Fruit fly (Drosophila melanogaster): ENCODE results near the gene CG33170.

CG33170 gene

DNA sequence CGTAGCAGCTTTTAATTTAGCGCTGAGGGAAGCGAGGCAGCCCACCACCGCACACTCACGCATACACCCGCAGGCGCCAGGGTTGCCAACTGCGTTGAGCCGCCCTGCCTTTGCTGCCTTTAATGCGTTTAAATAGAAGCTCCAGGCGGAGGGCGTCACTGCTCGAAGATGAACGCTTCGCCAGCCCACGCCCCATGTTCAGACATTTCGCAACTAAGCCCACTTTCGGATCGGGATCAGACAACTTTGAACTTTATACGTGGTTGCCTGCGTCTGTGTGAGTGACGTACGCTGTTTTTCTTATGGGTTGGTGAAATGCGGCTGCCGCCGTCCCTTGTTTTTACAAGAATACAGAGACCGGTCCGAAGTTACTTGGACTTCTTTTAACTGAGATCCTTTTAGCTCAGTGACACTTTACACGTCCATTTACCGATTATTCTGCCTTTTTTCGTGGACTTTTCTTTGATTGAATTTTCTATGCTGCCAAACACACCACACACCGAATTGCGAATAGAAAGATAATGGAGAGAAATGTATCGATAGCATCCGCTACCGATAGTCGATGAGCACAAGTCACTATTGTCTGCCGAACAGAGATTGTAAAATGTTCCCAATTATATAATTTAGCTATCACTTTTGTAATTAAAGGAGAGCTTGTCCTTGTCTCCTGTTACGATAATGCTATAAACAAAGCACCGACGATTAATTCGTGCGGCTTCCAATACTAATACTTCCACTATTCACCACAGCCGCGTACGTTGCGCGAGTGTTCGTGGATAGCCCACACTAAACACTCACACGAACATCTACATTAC is 6.8 kb downstream of the CG33170 start (continued):
- peak; percentile 33 for TF ChIP-seq CG7786 (GFP tag; optimal IDR thresholded peaks at IDR 0.05)
- no peak for TF ChIP-seq H2.0 (GFP tag; IDR thresholded peaks at IDR 0.05)
- TF ChIP-seq nau (GFP tag; optimal IDR thresholded peaks at IDR 0.05), result no peak
- no peak for TF ChIP-seq Stat92E (GFP tag; optimal IDR thresholded peaks at IDR 0.05)
- no peak for TF ChIP-seq CG7987 (GFP tag; optimal IDR thresholded peaks at IDR 0.05)
- no peak for TF ChIP-seq fd96Cb (tag; optimal IDR thresholded peaks at IDR 0.05)
- TF ChIP-seq CG11398 (GFP tag; optimal IDR thresholded peaks at IDR 0.05), result no peak
- peak; percentile 33; the same call in 1 of the 2 replicates for TF ChIP-seq Drgx (GFP tag; IDR thresholded peaks at IDR 0.05)
- TF ChIP-seq Oaz (GFP tag; IDR thresholded peaks at IDR 0.05), result no peak
- no peak for TF ChIP-seq caup (GFP tag; optimal IDR thresholded peaks at IDR 0.05; ENCODE audit: severe bottlenecking)
- no peak for TF ChIP-seq HHEX (GFP tag; optimal IDR thresholded peaks at IDR 0.05)
- TF ChIP-seq CG10321 (GFP tag; IDR thresholded peaks at IDR 0.05), result no peak
- TF ChIP-seq HLH4C (GFP tag; IDR thresholded peaks at IDR 0.05; ENCODE audit: partially characterized antibody), result peak; percentile 67; the same call in 2 of the 3 replicates
- no peak for TF ChIP-seq CG2116 (GFP tag; optimal IDR thresholded peaks at IDR 0.05)
- TF ChIP-seq CG6654 (GFP tag; optimal IDR thresholded peaks at IDR 0.05), result no peak
- TF ChIP-seq crp (GFP tag; optimal IDR thresholded peaks at IDR 0.05), result no peak
- no peak for TF ChIP-seq CG4707 (GFP tag; optimal IDR thresholded peaks at IDR 0.05)
- TF ChIP-seq CG2129 (GFP tag; IDR thresholded peaks at IDR 0.05; ENCODE audit: partially characterized antibody), result peak; percentile 41
- no peak for TF ChIP-seq twi (tag; optimal IDR thresholded peaks at IDR 0.05)
- no peak for TF ChIP-seq Bteb2 (GFP tag; optimal IDR thresholded peaks at IDR 0.05)
- TF ChIP-seq tio (GFP tag; optimal IDR thresholded peaks at IDR 0.05), result no peak
- TF ChIP-seq kni (GFP tag; optimal IDR thresholded peaks at IDR 0.05), result no peak
- no peak for TF ChIP-seq CG13123 (GFP tag; optimal IDR thresholded peaks at IDR 0.05)
- no peak for TF ChIP-seq CG12942 (GFP tag; optimal IDR thresholded peaks at IDR 0.05)
- no peak for TF ChIP-seq CG8944 (GFP tag; optimal IDR thresholded peaks at IDR 0.05)
- TF ChIP-seq zen (tag; optimal IDR thresholded peaks at IDR 0.05), result no peak
- no peak for TF ChIP-seq CG17328 (GFP tag; IDR thresholded peaks at IDR 0.05)
- TF ChIP-seq CG32767 (GFP tag; IDR thresholded peaks at IDR 0.05), result no peak
- no peak for TF ChIP-seq CG4424 (GFP tag; optimal IDR thresholded peaks at IDR 0.05)
- no peak for TF ChIP-seq CG1792 (GFP tag; optimal IDR thresholded peaks at IDR 0.05)
- no peak for TF ChIP-seq chinmo (GFP tag; IDR thresholded peaks at IDR 0.05; ENCODE audit: partially characterized antibody)
- TF ChIP-seq CG1832 (GFP tag; optimal IDR thresholded peaks at IDR 0.05), result no peak
- no peak for TF ChIP-seq Spps (tag; optimal IDR thresholded peaks at IDR 0.05)
- no peak for TF ChIP-seq lilli (GFP tag; optimal IDR thresholded peaks at IDR 0.05)
- no peak for TF ChIP-seq CG2199 (GFP tag; IDR thresholded peaks at IDR 0.05)
- no peak for TF ChIP-seq her (GFP tag; optimal IDR thresholded peaks at IDR 0.05)
- TF ChIP-seq Meics (GFP tag; optimal IDR thresholded peaks at IDR 0.05), result peak; percentile 39
- no peak for TF ChIP-seq CG11696 (GFP tag; IDR thresholded peaks at IDR 0.05)
- TF ChIP-seq Atf-2 (GFP tag; optimal IDR thresholded peaks at IDR 0.05), result no peak
- TF ChIP-seq CG13894 (tag; optimal IDR thresholded peaks at IDR 0.05), result peak; percentile 42
- no peak for TF ChIP-seq MTF-1 (GFP tag; optimal IDR thresholded peaks at IDR 0.05; ENCODE audit: borderline replicate concordance)
- peak; percentile 66 for TF ChIP-seq Rfx (GFP tag; IDR thresholded peaks at IDR 0.05)
- no peak for TF ChIP-seq kah (GFP tag; optimal IDR thresholded peaks at IDR 0.05)
- TF ChIP-seq CHES-1-like (GFP tag; optimal IDR thresholded peaks at IDR 0.05), result peak; percentile 35
- TF ChIP-seq CG33213 (GFP tag; optimal IDR thresholded peaks at IDR 0.05), result peak; percentile 2
- TF ChIP-seq tx (GFP tag; optimal IDR thresholded peaks at IDR 0.05), result no peak
- TF ChIP-seq CG3726 (GFP tag; IDR thresholded peaks at IDR 0.05), result no peak
- no peak for TF ChIP-seq Awh (GFP tag; IDR thresholded peaks at IDR 0.05)
- no peak for TF ChIP-seq az2 (GFP tag; optimal IDR thresholded peaks at IDR 0.05)

Measured in whole organism, embryonic.